Fruit fly (Drosophila melanogaster): Measurements from ENCODE around the gene CG14841.

The CG14841 gene

DNA sequence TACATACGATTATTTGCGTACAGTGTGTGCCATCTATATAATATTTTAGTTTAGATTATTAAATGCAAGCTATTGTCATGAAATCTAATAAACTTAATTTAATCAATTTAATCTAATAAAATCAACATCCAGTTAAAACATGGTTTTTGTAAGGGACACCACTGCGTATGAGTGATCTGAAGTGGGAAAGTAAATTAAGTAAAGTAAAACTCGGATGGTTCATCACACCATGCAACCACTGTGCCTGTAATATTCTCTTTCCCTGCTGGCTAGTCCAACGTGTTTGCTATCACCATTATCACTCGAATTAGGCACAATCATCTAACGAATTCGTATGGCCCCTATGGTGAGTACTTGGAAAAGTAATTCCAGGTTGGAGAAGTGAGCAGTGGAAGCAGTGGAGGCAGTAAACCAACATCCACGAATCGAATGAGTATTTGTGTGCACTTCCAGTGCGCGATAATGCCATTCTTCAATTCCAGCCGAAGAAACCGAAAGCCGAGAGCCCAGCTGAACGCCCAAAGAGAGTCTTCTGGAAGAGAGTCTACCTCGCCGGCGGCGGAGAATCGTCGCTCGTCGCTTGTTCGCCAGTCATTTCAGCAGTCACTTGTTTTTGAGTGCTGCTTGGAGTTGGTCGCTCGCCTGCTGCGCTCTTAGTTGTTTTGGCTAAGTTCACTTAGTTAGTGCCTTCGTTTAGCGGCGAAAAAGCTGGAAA, 26.6 kb upstream of the CG14841 start, which contains the start of gene red (continued):
- peak; percentile 89 for TF ChIP-seq CG2120 (GFP tag; optimal IDR thresholded peaks at IDR 0.05)
- TF ChIP-seq Dfd (GFP tag; optimal IDR thresholded peaks at IDR 0.05) = no peak
- TF ChIP-seq BEAF-32 (GFP tag; optimal IDR thresholded peaks at IDR 0.05) = no peak
- TF ChIP-seq Antp (GFP tag; optimal IDR thresholded peaks at IDR 0.05) = peak; percentile 23
- TF ChIP-seq D19A (tag; optimal IDR thresholded peaks at IDR 0.05) = peak; percentile 65
- TF ChIP-seq org-1 (GFP tag; optimal IDR thresholded peaks at IDR 0.05) = peak; percentile 48
- peak; percentile 57; the same call in 1 of the 3 replicates for TF ChIP-seq ase (GFP tag; IDR thresholded peaks at IDR 0.05)
- TF ChIP-seq CG4730 (GFP tag; IDR thresholded peaks at IDR 0.05) = 0 out of 2 replicates have a peak, but pooled peaks have one; percentile 37
- TF ChIP-seq amos (GFP tag; IDR thresholded peaks at IDR 0.05; ENCODE audit: partially characterized antibody) = peak; percentile 10; the same call in 1 of the 2 replicates
- no peak for TF ChIP-seq kah (GFP tag; optimal IDR thresholded peaks at IDR 0.05)
- peak; percentile 36 for TF ChIP-seq schlank (tag; optimal IDR thresholded peaks at IDR 0.05)
- TF ChIP-seq unc-4 (GFP tag; IDR thresholded peaks at IDR 0.05; ENCODE audit: partially characterized antibody) = peak; percentile 47
- TF ChIP-seq CG15601 (tag; optimal IDR thresholded peaks at IDR 0.05) = peak; percentile 45
- no peak for TF ChIP-seq Tbp (GFP tag; optimal IDR thresholded peaks at IDR 0.05)
- peak; percentile 8 for TF ChIP-seq maf-S (GFP tag; optimal IDR thresholded peaks at IDR 0.05)
- no peak for TF ChIP-seq Gsc (GFP tag; IDR thresholded peaks at IDR 0.05)
- TF ChIP-seq Fer2 (tag; optimal IDR thresholded peaks at IDR 0.05) = peak; percentile 59
- peak; percentile 16 for TF ChIP-seq CG8281 (tag; optimal IDR thresholded peaks at IDR 0.05)
- peak; percentile 0 for TF ChIP-seq Ets97D (GFP tag; optimal IDR thresholded peaks at IDR 0.05)
- no peak for TF ChIP-seq CG10565 (GFP tag; optimal IDR thresholded peaks at IDR 0.05)
- TF ChIP-seq CG12391 (tag; optimal IDR thresholded peaks at IDR 0.05) = peak; percentile 75
- 0 out of 2 replicates have a peak, but pooled peaks have one; percentile 24 for TF ChIP-seq CG32767 (GFP tag; IDR thresholded peaks at IDR 0.05)
- peak; percentile 46 for TF ChIP-seq CG6272 (GFP tag; IDR thresholded peaks at IDR 0.05)
- peak; percentile 17 for TF ChIP-seq CG16815 (GFP tag; optimal IDR thresholded peaks at IDR 0.05)
- peak; percentile 41 for TF ChIP-seq oc (tag; optimal IDR thresholded peaks at IDR 0.05)
- TF ChIP-seq CG15269 (tag; optimal IDR thresholded peaks at IDR 0.05) = peak; percentile 83
- no peak for TF ChIP-seq ssp (GFP tag; IDR thresholded peaks at IDR 0.05)
- TF ChIP-seq tgo (GFP tag; IDR thresholded peaks at IDR 0.05) = peak; percentile 74; the same call in 2 of the 3 replicates
- no peak for TF ChIP-seq btn (GFP tag; optimal IDR thresholded peaks at IDR 0.05)
- no peak for TF ChIP-seq Myb (GFP tag; optimal IDR thresholded peaks at IDR 0.05)
- peak; percentile 44 for TF ChIP-seq tin (GFP tag; optimal IDR thresholded peaks at IDR 0.05)
- peak in 1 of 2 experiments; percentile 56 for TF ChIP-seq Eip74EF (GFP tag; optimal IDR thresholded peaks at IDR 0.05)
- peak; percentile 43; the same call in 1 of the 3 replicates for TF ChIP-seq CG11560 (tag; IDR thresholded peaks at IDR 0.05)
- TF ChIP-seq pnt (GFP tag; optimal IDR thresholded peaks at IDR 0.05) = no peak
- TF ChIP-seq nau (GFP tag; optimal IDR thresholded peaks at IDR 0.05) = peak; percentile 43
- no peak for TF ChIP-seq Opbp (GFP tag; IDR thresholded peaks at IDR 0.05; ENCODE audit: partially characterized antibody)
- TF ChIP-seq bsh (GFP tag; optimal IDR thresholded peaks at IDR 0.05) = peak in 1 of 2 experiments; percentile 67
- peak; percentile 58; the same call in 1 of the 2 replicates for TF ChIP-seq danr (GFP tag; IDR thresholded peaks at IDR 0.05)
- no peak for TF ChIP-seq her (GFP tag; optimal IDR thresholded peaks at IDR 0.05)
- TF ChIP-seq YL-1 (GFP tag; optimal IDR thresholded peaks at IDR 0.05) = peak; percentile 37
- no peak for TF ChIP-seq MESR4 (GFP tag; optimal IDR thresholded peaks at IDR 0.05)
- peak; percentile 85 for TF ChIP-seq gem (tag; optimal IDR thresholded peaks at IDR 0.05)
- TF ChIP-seq wdn (GFP tag; IDR thresholded peaks at IDR 0.05) = peak; percentile 77; the same call in 1 of the 2 replicates
- peak; percentile 81 for TF ChIP-seq dmrt99B (tag; optimal IDR thresholded peaks at IDR 0.05)
- peak; percentile 0 for TF ChIP-seq CG31388 (GFP tag; optimal IDR thresholded peaks at IDR 0.05)
- TF ChIP-seq zen2 (GFP tag; IDR thresholded peaks at IDR 0.05; ENCODE audit: partially characterized antibody) = no peak
- TF ChIP-seq CG9215 (GFP tag; IDR thresholded peaks at IDR 0.05) = peak; percentile 75
- TF ChIP-seq CG4854 (GFP tag; optimal IDR thresholded peaks at IDR 0.05) = peak; percentile 34

Data from whole organism, embryonic.